Worm (Caenorhabditis elegans): ENCODE data around the gene tth-1.

DNA sequence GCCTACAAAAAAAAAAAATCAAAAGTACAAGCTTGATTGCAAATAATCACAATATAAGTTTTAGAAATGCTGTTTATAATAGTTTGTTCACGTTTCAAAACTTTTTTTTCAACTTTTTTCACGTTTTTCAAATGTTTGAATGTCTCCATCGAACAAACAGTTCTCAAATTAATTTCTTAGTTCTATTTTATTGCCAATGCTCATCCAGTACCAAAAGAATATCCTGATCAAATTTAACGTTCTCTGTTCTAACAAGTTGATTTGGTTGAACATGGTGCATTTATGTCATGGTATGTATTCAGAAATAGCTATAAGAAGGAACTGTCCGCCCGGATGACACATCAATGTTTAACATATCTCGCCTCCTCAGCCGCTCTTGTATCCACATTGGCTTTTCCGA, 8.8 kb upstream of the tth-1 start, which contains the start of gene kin-9:
- TF ChIP-seq ama-1 (optimal IDR thresholded peaks at IDR 0.05), result no peak
- TF ChIP-seq sea-1 (GFP tag; conservative IDR thresholded peaks at IDR 0.05), result no peak
- no peak for TF ChIP-seq flt-1 (GFP tag; IDR thresholded peaks at IDR 0.05)
- no peak for TF ChIP-seq ceh-13 (GFP tag; optimal IDR thresholded peaks at IDR 0.05)
- TF ChIP-seq aly-1 (tag; optimal IDR thresholded peaks at IDR 0.05), result no peak
- TF ChIP-seq F13C5.2 (tag; optimal IDR thresholded peaks at IDR 0.05), result no peak
- TF ChIP-seq hmg-4 (GFP tag; optimal IDR thresholded peaks at IDR 0.05), result no peak
- no peak for TF ChIP-seq ceh-36 (tag; optimal IDR thresholded peaks at IDR 0.05)
- TF ChIP-seq pes-1 (GFP tag; IDR thresholded peaks at IDR 0.05), result no peak
- no peak for TF ChIP-seq hnd-1 (tag; optimal IDR thresholded peaks at IDR 0.05)
